Fruit fly (Drosophila melanogaster): ENCODE data around the gene TTLL4B.

The TTLL4B gene

DNA sequence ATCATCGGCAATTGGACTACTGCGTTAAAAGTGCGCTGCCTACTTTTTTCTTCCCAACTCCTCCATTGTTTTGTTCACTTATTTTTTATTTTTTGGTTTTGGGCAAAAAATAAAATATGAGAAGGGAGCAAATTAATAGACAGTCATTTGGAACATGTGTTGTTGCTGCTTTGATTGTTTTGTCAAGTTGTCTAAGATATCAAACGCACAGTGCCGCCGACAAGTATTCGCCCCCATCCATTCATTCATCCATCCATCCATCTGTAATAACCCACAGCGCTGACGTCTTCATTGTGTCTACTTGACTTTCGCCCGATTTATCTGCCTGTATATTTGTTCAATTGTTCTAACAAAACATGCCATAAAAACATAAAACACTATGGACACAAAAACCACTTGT is 38.6 kb upstream of the TTLL4B start:
- TF ChIP-seq fkh (GFP tag; optimal IDR thresholded peaks at IDR 0.05) (no peak), Ets96B (tag; optimal IDR thresholded peaks at IDR 0.05) (no peak), CG6808 (GFP tag; optimal IDR thresholded peaks at IDR 0.05) (no peak), spab (GFP tag; optimal IDR thresholded peaks at IDR 0.05) (no peak), CG3032 (tag; optimal IDR thresholded peaks at IDR 0.05) (no peak), CG16779 (tag; optimal IDR thresholded peaks at IDR 0.05) (no peak), svp (GFP tag) (no peak), ss (GFP tag; optimal IDR thresholded peaks at IDR 0.05) (no peak), Sox102F (GFP tag; optimal IDR thresholded peaks at IDR 0.05) (no peak), CG11762 (GFP tag; optimal IDR thresholded peaks at IDR 0.05; ENCODE audit: insufficient read depth) (no peak), Hr38 (GFP tag; optimal IDR thresholded peaks at IDR 0.05) (no peak), net (GFP tag; optimal IDR thresholded peaks at IDR 0.05) (no peak), CG31627 (GFP tag; optimal IDR thresholded peaks at IDR 0.05) (no peak)

DNA sequence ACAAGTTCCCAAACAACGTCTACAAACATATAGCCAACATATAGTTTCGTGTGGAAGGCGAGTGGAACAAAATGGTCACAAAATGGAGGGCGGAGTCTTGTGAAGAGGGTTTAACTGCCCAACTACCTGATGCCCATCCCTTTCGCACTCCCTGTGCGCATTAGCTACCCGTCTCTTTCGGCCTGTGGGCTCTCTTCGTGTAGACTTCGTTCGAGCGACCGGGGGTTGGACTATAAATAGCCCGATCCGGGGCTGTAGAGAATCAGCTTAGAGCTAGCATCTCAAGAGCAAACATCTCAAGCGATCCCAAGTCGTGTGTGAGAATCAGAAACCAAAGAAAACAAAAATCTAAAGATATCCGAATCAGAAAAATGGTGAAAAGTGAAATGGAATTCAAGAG is 37.1 kb upstream of the TTLL4B start, which contains the start of gene slp1:
Gene slp1, plus strand, starts transcription at position 263 of the 400 bp plus-strand sequence.
- TF ChIP-seq CG31627 (GFP tag; optimal IDR thresholded peaks at IDR 0.05) = no peak
- no peak for TF ChIP-seq acj6 (GFP tag; optimal IDR thresholded peaks at IDR 0.05)
- no peak for TF ChIP-seq spab (GFP tag; optimal IDR thresholded peaks at IDR 0.05)
- no peak for TF ChIP-seq achi (GFP tag; optimal IDR thresholded peaks at IDR 0.05)
- no peak for TF ChIP-seq CG32006 (GFP tag; optimal IDR thresholded peaks at IDR 0.05)
- no peak for TF ChIP-seq lz (GFP tag; optimal IDR thresholded peaks at IDR 0.05)
- no peak for TF ChIP-seq CG8319 (GFP tag; optimal IDR thresholded peaks at IDR 0.05)
- 0 out of 3 replicates have a peak, but pooled peaks have one; percentile 20 for TF ChIP-seq CG6163 (GFP tag; IDR thresholded peaks at IDR 0.05)
- TF ChIP-seq pdm3 (GFP tag; optimal IDR thresholded peaks at IDR 0.05) = no peak
- TF ChIP-seq fd85E (GFP tag; optimal IDR thresholded peaks at IDR 0.05) = no peak
- TF ChIP-seq ss (GFP tag; optimal IDR thresholded peaks at IDR 0.05) = peak in 1 of 2 experiments; percentile 12
- peak; percentile 1 for TF ChIP-seq fkh (GFP tag; optimal IDR thresholded peaks at IDR 0.05)

DNA sequence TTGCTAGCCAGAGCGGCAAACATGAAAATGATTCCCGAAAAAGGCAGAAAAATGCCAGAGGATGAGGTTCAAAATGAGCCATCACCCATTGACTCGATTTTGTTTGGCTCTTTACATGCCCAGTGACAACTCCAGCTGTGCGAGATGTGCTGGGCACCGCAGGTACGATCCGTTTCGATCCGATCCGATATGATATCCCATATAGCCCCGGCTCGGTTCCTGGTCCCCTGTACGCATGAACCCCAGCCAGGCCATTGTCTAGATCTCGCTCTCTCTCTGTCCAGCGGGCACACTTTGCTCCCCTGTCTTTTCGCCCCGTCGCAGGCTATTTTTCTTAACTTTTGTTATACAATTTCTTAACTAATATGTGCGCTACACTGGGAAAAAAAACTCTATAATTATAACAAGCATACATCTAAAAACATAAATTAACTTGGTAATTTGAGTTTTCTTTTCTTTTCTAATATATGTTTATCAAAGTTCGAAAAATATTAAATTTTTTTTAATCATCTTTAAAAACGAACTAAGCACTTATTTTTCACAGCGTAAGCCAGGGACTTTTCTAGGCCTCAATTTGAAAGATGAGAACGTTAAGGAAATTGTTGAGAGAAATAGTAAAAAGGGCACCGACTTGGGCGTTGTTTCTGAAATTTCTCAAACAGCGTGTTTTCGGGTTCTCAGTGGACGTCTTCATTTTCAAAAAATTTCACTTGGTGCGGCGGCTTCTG is 34.9 kb upstream of the TTLL4B start:
- no peak for TF ChIP-seq CG8632 (GFP tag; optimal IDR thresholded peaks at IDR 0.05)
- TF ChIP-seq fd85E (GFP tag; optimal IDR thresholded peaks at IDR 0.05) = no peak
- TF ChIP-seq Eip75B (GFP tag; optimal IDR thresholded peaks at IDR 0.05) = no peak
- TF ChIP-seq CG10631 (GFP tag; optimal IDR thresholded peaks at IDR 0.05) = no peak
- TF ChIP-seq net (GFP tag; optimal IDR thresholded peaks at IDR 0.05) = no peak
- no peak for TF ChIP-seq CG3032 (tag; optimal IDR thresholded peaks at IDR 0.05)
- TF ChIP-seq CG16779 (tag; optimal IDR thresholded peaks at IDR 0.05) = no peak
- TF ChIP-seq CG6276 (GFP tag; optimal IDR thresholded peaks at IDR 0.05) = no peak
- TF ChIP-seq Gug (GFP tag; IDR thresholded peaks at IDR 0.05) = no peak
- no peak for TF ChIP-seq salr (GFP tag; optimal IDR thresholded peaks at IDR 0.05)
- no peak for TF ChIP-seq CG6163 (GFP tag; IDR thresholded peaks at IDR 0.05)
- no peak for TF ChIP-seq CG31627 (GFP tag; optimal IDR thresholded peaks at IDR 0.05)
- no peak for TF ChIP-seq Sox14 (GFP tag; optimal IDR thresholded peaks at IDR 0.05)
- TF ChIP-seq CG6808 (GFP tag; optimal IDR thresholded peaks at IDR 0.05) = no peak
- TF ChIP-seq Hr39 (GFP tag; optimal IDR thresholded peaks at IDR 0.05) = no peak
- no peak for TF ChIP-seq pdm3 (GFP tag; optimal IDR thresholded peaks at IDR 0.05)
- TF ChIP-seq dac (GFP tag; optimal IDR thresholded peaks at IDR 0.05) = no peak
- no peak for TF ChIP-seq CG15336 (GFP tag; IDR thresholded peaks at IDR 0.05)

DNA sequence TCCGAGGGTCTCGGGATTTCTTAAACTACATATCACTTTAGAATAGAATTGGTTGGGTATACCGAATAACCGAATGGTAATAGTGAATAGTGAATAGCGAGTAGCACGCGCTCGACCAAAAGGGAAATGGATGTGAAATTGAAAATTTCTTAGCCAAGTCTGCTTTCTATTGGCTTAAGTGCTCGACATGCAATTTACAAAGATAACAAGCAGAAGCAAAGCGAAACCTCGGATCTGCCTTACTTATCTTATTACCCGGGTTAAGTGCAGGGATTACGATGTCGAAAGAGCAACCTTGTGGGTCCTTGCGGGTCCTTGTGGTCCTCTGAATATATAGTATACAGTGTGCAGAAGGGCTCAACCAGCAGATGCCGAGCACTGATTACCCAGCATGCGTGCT is 33.2 kb upstream of the TTLL4B start:
- TF ChIP-seq salr (GFP tag; optimal IDR thresholded peaks at IDR 0.05) = no peak
- TF ChIP-seq CG15336 (GFP tag; IDR thresholded peaks at IDR 0.05) = no peak
- no peak for TF ChIP-seq Blimp-1 (GFP tag; optimal IDR thresholded peaks at IDR 0.05)
- no peak for TF ChIP-seq CG1621 (tag; optimal IDR thresholded peaks at IDR 0.05)
- TF ChIP-seq cyc (GFP tag; optimal IDR thresholded peaks at IDR 0.05) = no peak
- no peak for TF ChIP-seq CG31627 (GFP tag; optimal IDR thresholded peaks at IDR 0.05)
